Fruit fly (Drosophila melanogaster): ENCODE data around the gene Cyp4ac2.

dm6 chr2L:5263343-5264051 lies 2.7 kb upstream of the Cyp4ac2 start, which contains the start of gene Cyp4ac1:
- TF ChIP-seq kay (GFP tag; ENCODE audit: borderline replicate concordance) (no peak), CG7101 (tag; optimal IDR thresholded peaks at IDR 0.05) (no peak), CG11617 (GFP tag; optimal IDR thresholded peaks at IDR 0.05) (no peak)

Data from whole organism, adult.